Worm (Caenorhabditis elegans) whole organism, L4 larva: Measurements from ENCODE around the gene F54F7.2.

Source experiments
- D1046.2 ChIP-seq: fragments of 200-800 bp; sonication (Bioruptor generic); IDR thresholded peaks from 2 replicates; pipeline ENCODE4 v1.3.6; 2022; ENCODE audit warnings: missing genetic modification characterization, missing compliant biosample characterization
- F10B5.3 ChIP-seq: sonication (generic microtip); optimal IDR thresholded peaks from 2 replicates; lab custom pipeline; 2016; ENCODE audit warnings: mild to moderate bottlenecking, missing genetic modification characterization, missing compliant biosample characterization
- F26F4.8 ChIP-seq: fragments of 200-800 bp; sonication (Bioruptor generic); conservative IDR thresholded peaks from 2 replicates; pipeline ENCODE4 v1.3.6; 2022; ENCODE audit warnings: missing genetic modification characterization, missing compliant biosample characterization
- F49E8.2 ChIP-seq: sonication (generic microtip); optimal IDR thresholded peaks from 2 replicates; lab custom pipeline; 2016; ENCODE audit warnings: missing compliant biosample characterization, mild to moderate bottlenecking, missing genetic modification characterization, borderline replicate concordance
- Y105C5A.15 ChIP-seq: fragments of 200-800 bp; sonication (Bioruptor generic); IDR thresholded peaks from 2 replicates; pipeline ENCODE4 v1.3.6; 2022; ENCODE audit warnings: missing genetic modification characterization, missing compliant biosample characterization
- aha-1 ChIP-seq: fragments of 150-350 bp; peaks from one replicate; lab custom pipeline; 2014; ENCODE audit warnings: missing biosample characterization, missing genetic modification characterization
- ceh-44 ChIP-seq: fragments of 200-800 bp; sonication (Bioruptor generic); IDR thresholded peaks from 2 replicates; pipeline ENCODE4 v1.3.6; 2022; ENCODE audit warnings: missing genetic modification reagents, missing genetic modification characterization, missing compliant biosample characterization
- ceh-62 ChIP-seq: sonication (generic microtip); optimal IDR thresholded peaks from 2 replicates; lab custom pipeline; 2017; ENCODE audit warnings: missing biosample characterization, missing genetic modification characterization
- daf-19 ChIP-seq: fragments of 200-800 bp; sonication (Bioruptor generic); conservative IDR thresholded peaks from 2 replicates; pipeline ENCODE4 v1.3.6; 2022; ENCODE audit warnings: missing genetic modification characterization, missing compliant biosample characterization
- dmd-6 ChIP-seq: fragments of 200-800 bp; sonication (Bioruptor generic); IDR thresholded peaks from 2 replicates; pipeline ENCODE4 v1.3.6; 2022; ENCODE audit warnings: missing genetic modification reagents, missing genetic modification characterization, missing compliant biosample characterization
- dmd-9 ChIP-seq: fragments of 200-800 bp; sonication (Bioruptor generic); IDR thresholded peaks from 2 replicates; pipeline ENCODE4 v1.3.6; 2022; ENCODE audit warnings: missing genetic modification reagents, missing genetic modification characterization, missing compliant biosample characterization
- dve-1 ChIP-seq: sonication (generic microtip); optimal IDR thresholded peaks from 2 replicates; lab custom pipeline; 2017; ENCODE audit warnings: antibody characterized with exemption, mild to moderate bottlenecking, missing genetic modification characterization, missing compliant biosample characterization; ENCODE audit not compliant: insufficient read depth
- gei-8 ChIP-seq: fragments of 200-800 bp; sonication (Bioruptor generic); optimal IDR thresholded peaks from 2 replicates; lab custom pipeline; 2018; ENCODE audit warnings: mild to moderate bottlenecking, missing genetic modification characterization, missing compliant biosample characterization
- hlh-11 ChIP-seq: fragments of 200-800 bp; sonication (Bioruptor generic); optimal IDR thresholded peaks from 2 replicates; lab custom pipeline; 2018; ENCODE audit warnings: mild to moderate bottlenecking, missing genetic modification characterization, missing compliant biosample characterization
- hlh-30 ChIP-seq: sonication (generic microtip); optimal IDR thresholded peaks from 2 replicates; lab custom pipeline; 2017; ENCODE audit warnings: antibody characterized with exemption, mild to moderate bottlenecking, missing genetic modification characterization, missing compliant biosample characterization; ENCODE audit not compliant: insufficient read depth
- hmg-1.1 ChIP-seq: fragments of 200-800 bp; sonication (Bioruptor generic); IDR thresholded peaks from 2 replicates; pipeline ENCODE4 v1.3.6; 2022; ENCODE audit warnings: missing genetic modification reagents, missing genetic modification characterization, missing compliant biosample characterization
- lin-1 ChIP-seq: fragments of 200-800 bp; sonication (Bioruptor generic); IDR thresholded peaks from 2 replicates; pipeline ENCODE4 v1.3.6; 2022; ENCODE audit warnings: missing genetic modification reagents, missing genetic modification characterization, missing compliant biosample characterization
- madf-5 ChIP-seq, 2 experiments: fragments of 200-800 bp; sonication (Bioruptor generic); IDR thresholded peaks; 2 replicates each; pipeline ENCODE4 v1.3.6; 2022; ENCODE audit warnings: missing compliant biosample characterization in 2 of 2, missing genetic modification characterization in 2 of 2
- mxl-2 ChIP-seq: fragments of 200-800 bp; sonication (Bioruptor generic); conservative IDR thresholded peaks from 2 replicates; pipeline ENCODE4 v1.3.6; 2022; ENCODE audit warnings: missing genetic modification reagents, missing genetic modification characterization, missing compliant biosample characterization
- mxl-3 ChIP-seq: fragments of 200-800 bp; sonication (Bioruptor generic); optimal IDR thresholded peaks from 2 replicates; lab custom pipeline; 2018; ENCODE audit warnings: mild to moderate bottlenecking, missing genetic modification characterization, missing compliant biosample characterization
- nhr-102 ChIP-seq: sonication (generic microtip); optimal IDR thresholded peaks from 2 replicates; lab custom pipeline; 2016; ENCODE audit warnings: mild to moderate bottlenecking, missing genetic modification characterization, moderate library complexity, missing compliant biosample characterization
- nhr-237 ChIP-seq: sonication (generic microtip); optimal IDR thresholded peaks from 2 replicates; lab custom pipeline; 2017; ENCODE audit warnings: missing biosample characterization, missing genetic modification characterization
- nhr-28 ChIP-seq: fragments of 150-350 bp; optimal IDR thresholded peaks from 2 replicates; lab custom pipeline; 2014; ENCODE audit warnings: missing biosample characterization, missing genetic modification characterization
- nhr-42 ChIP-seq: fragments of 200-800 bp; sonication (Bioruptor generic); IDR thresholded peaks from 2 replicates; pipeline ENCODE4 v1.3.6; 2022; ENCODE audit warnings: missing genetic modification characterization, missing compliant biosample characterization
- nhr-48 ChIP-seq: sonication (generic microtip); optimal IDR thresholded peaks from 2 replicates; lab custom pipeline; 2016; ENCODE audit warnings: mild to moderate bottlenecking, missing genetic modification characterization, missing compliant biosample characterization
- nhr-76 ChIP-seq: fragments of 150-350 bp; optimal IDR thresholded peaks from 2 replicates; lab custom pipeline; 2014; ENCODE audit warnings: missing biosample characterization, missing genetic modification characterization
- nhr-77 ChIP-seq: fragments of 150-350 bp; optimal IDR thresholded peaks from 2 replicates; lab custom pipeline; 2014; ENCODE audit warnings: missing biosample characterization, missing genetic modification characterization
- php-3 ChIP-seq: fragments of 200-800 bp; sonication (Bioruptor generic); IDR thresholded peaks from 2 replicates; pipeline ENCODE4 v1.3.6; 2022; ENCODE audit warnings: missing genetic modification reagents, missing genetic modification characterization, missing compliant biosample characterization
- pqm-1 ChIP-seq: sonication (generic microtip); optimal IDR thresholded peaks from 2 replicates; lab custom pipeline; 2017; ENCODE audit warnings: missing biosample characterization, missing genetic modification characterization
- sdz-12 ChIP-seq: fragments of 200-800 bp; sonication (Bioruptor generic); optimal IDR thresholded peaks from 2 replicates; lab custom pipeline; 2018; ENCODE audit warnings: mild to moderate bottlenecking, missing genetic modification characterization, missing compliant biosample characterization
- set-16 ChIP-seq: fragments of 200-800 bp; sonication (Bioruptor generic); IDR thresholded peaks from 2 replicates; pipeline ENCODE4 v1.3.6; 2022; ENCODE audit warnings: missing genetic modification reagents, missing genetic modification characterization, missing compliant biosample characterization
- spr-3 ChIP-seq: fragments of 200-800 bp; sonication (Bioruptor generic); optimal IDR thresholded peaks from 2 replicates; lab custom pipeline; 2018; ENCODE audit warnings: mild to moderate bottlenecking, missing genetic modification characterization, missing compliant biosample characterization
- tra-1 ChIP-seq: fragments of 200-800 bp; sonication (Bioruptor generic); IDR thresholded peaks from 2 replicates; pipeline ENCODE4 v1.3.6; 2022; ENCODE audit warnings: missing genetic modification reagents, missing genetic modification characterization, missing compliant biosample characterization
- unc-39 ChIP-seq: sonication (generic microtip); optimal IDR thresholded peaks from 2 replicates; lab custom pipeline; 2017; ENCODE audit warnings: missing biosample characterization, missing genetic modification characterization
- unc-62 ChIP-seq, 3 experiments: fragments of 150-350 bp in 1 of 3; sonication (generic microtip); optimal IDR thresholded peaks in 2 of 3; peaks in 1 of 3; 1 replicate in 1 of 3; 2 replicates in 2 of 3; lab custom pipeline; 2014 to 2017; ENCODE audit warnings: missing biosample characterization in 3 of 3, missing genetic modification characterization in 3 of 3, missing genetic modification reagents in 3 of 3, missing genotype in 1 of 3
- vab-7 ChIP-seq: fragments of 200-800 bp; sonication (Bioruptor generic); IDR thresholded peaks from 2 replicates; pipeline ENCODE4 v1.3.6; 2022; ENCODE audit warnings: missing genetic modification reagents, missing genetic modification characterization, missing compliant biosample characterization
- zfp-2 ChIP-seq: sonication (generic microtip); optimal IDR thresholded peaks from 2 replicates; lab custom pipeline; 2016; ENCODE audit warnings: mild to moderate bottlenecking, missing genetic modification characterization, missing compliant biosample characterization
- zfp-3 ChIP-seq: fragments of 200-800 bp; sonication (Bioruptor generic); conservative IDR thresholded peaks from 2 replicates; pipeline ENCODE4 v1.3.6; 2022; ENCODE audit warnings: missing genetic modification reagents, missing genetic modification characterization, missing compliant biosample characterization
- zip-11 ChIP-seq: fragments of 200-800 bp; sonication (Bioruptor generic); IDR thresholded peaks from 2 replicates; pipeline ENCODE4 v1.3.6; 2022; ENCODE audit warnings: missing genetic modification characterization, missing compliant biosample characterization
- ztf-7 ChIP-seq: fragments of 150-350 bp; optimal IDR thresholded peaks from 2 replicates; lab custom pipeline; 2014; ENCODE audit warnings: missing biosample characterization, missing genetic modification characterization

The F54F7.2 gene

ce11 chrX:11863307-11863706 is 19.8 kb downstream of the F54F7.2 start, which contains the start of gene F54F7.10 (continued):
- TF ChIP-seq nhr-76 (no peak), mxl-2 (GFP tag; lab: Robert Waterston, UW) (no peak)
- TF ChIP-seq, all 104 proteins: peak for 0

DNA sequence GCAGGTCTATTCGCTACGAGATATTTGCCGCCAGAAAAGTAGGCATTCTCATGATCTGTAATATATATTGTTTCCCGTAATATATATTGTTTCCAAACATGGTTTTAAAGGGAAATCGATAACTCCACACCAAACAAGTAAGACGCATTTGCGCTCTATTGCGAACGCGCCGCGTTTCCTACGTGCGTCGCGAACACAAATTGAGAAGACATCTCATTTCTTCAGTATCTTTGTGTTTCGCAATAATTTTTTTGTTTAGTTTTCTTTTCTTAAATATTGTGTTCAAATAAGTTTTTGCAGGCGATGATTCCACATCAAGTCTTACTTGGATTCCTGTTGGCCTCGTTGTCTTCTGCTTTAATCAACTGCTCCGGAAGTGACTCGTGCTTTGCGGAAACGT is 21.6 kb downstream of the F54F7.2 start, which contains the start of gene F54F7.6:
TSS of gene F54F7.6 (plus strand) at position 301 of the 400 bp plus-strand sequence.
- TF ChIP-seq nhr-48 (tag; lab: Kevin White, UChicago): no peak
- no peak for TF ChIP-seq aha-1
- no peak for TF ChIP-seq nhr-237
- TF ChIP-seq set-16 (GFP tag; lab: Robert Waterston, UW): no peak
- no peak for TF ChIP-seq pqm-1 (tag; lab: Kevin White, UChicago)
- TF ChIP-seq unc-62 (GFP tag; optimal IDR thresholded peaks at IDR 0.05 in 1 of 2; lab: Kevin White, UChicago): peak in 1 of 2 experiments; percentile 69
- no peak for TF ChIP-seq unc-62 (tag; optimal IDR thresholded peaks at IDR 0.05; lab: Kevin White, UChicago)
- no peak for TF ChIP-seq nhr-77 (tag; lab: Kevin White, UChicago)

ce11 chrX:11869260-11869659 is 25.8 kb downstream of the F54F7.2 start, which contains the start of gene dot-1.2:
TSS of gene dot-1.2 (minus strand) at chrX:11869360.
- TF ChIP-seq unc-62 (GFP tag; optimal IDR thresholded peaks at IDR 0.05 in 1 of 2; lab: Kevin White, UChicago) (peak in 1 of 2 experiments; percentile 43), unc-62 (tag; optimal IDR thresholded peaks at IDR 0.05; lab: Kevin White, UChicago) (no peak), Y105C5A.15 (GFP tag; lab: Robert Waterston, UW) (no peak)

- TF ChIP-seq tra-1 (GFP tag; lab: Robert Waterston, UW) (peak; percentile 47; the same call in 1 of the 2 replicates), mxl-3 (GFP tag; lab: Kevin White, UChicago) (no peak), ceh-44 (0 out of 2 replicates have a peak, but pooled peaks have one; percentile 27), aha-1 (peak; percentile 13)
Observed at ce11 chrX:11870393-11870792, 26.9 kb downstream of the F54F7.2 start.

DNA sequence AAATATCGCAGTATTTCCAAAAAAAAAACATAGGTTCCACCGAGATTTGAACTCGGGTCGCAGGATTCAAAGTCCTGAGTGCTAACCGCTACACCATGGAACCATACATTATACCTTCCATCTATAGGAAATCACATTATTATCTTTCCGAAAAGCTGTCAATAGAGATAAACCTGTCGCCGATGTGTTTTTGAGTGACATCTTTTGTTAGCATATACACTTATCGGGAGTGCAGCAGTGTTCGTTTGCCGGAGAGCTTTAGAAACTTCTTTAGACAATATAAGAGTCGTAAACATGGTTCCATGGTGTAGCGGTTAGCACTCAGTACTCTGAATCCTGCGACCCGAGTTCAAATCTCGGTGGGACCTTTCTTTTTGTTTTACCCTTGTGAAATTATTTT is 28.7 kb downstream of the F54F7.2 start:
- TF ChIP-seq tra-1 (GFP tag; lab: Robert Waterston, UW): peak; percentile 70
- no peak for TF ChIP-seq ztf-7
- TF ChIP-seq madf-5 (GFP tag; IDR thresholded peaks at IDR 0.05; lab: Robert Waterston, UW): peak in 1 of 2 experiments; percentile 80; a peak in 1 of 4 replicates
- TF ChIP-seq zfp-3 (GFP tag; lab: Robert Waterston, UW): no peak
- TF ChIP-seq mxl-2 (GFP tag; lab: Robert Waterston, UW): no peak
- TF ChIP-seq D1046.2 (GFP tag; lab: Robert Waterston, UW): no peak
- TF ChIP-seq php-3 (GFP tag; lab: Robert Waterston, UW): peak; percentile 49; the same call in 1 of the 2 replicates
- no peak for TF ChIP-seq nhr-237
- no peak for TF ChIP-seq F10B5.3 (tag; lab: Kevin White, UChicago)
- TF ChIP-seq nhr-76: no peak
- TF ChIP-seq vab-7 (GFP tag; lab: Robert Waterston, UW): peak; percentile 71
- TF ChIP-seq daf-19 (GFP tag; lab: Robert Waterston, UW): 0 out of 2 replicates have a peak, but pooled peaks have one; percentile 19
- no peak for TF ChIP-seq ceh-62 (tag; lab: Kevin White, UChicago)
- TF ChIP-seq zfp-2 (tag; lab: Kevin White, UChicago): no peak
- no peak; the same call in 1 of the 2 replicates for TF ChIP-seq zip-11 (GFP tag; lab: Robert Waterston, UW)
- no peak for TF ChIP-seq pqm-1 (tag; lab: Kevin White, UChicago)
- TF ChIP-seq hlh-11 (tag; lab: Kevin White, UChicago): peak; percentile 19
- peak; percentile 56 for TF ChIP-seq dmd-6 (GFP tag; lab: Robert Waterston, UW)
- peak in 1 of 2 experiments; percentile 18 for TF ChIP-seq unc-62 (GFP tag; optimal IDR thresholded peaks at IDR 0.05 in 1 of 2; lab: Kevin White, UChicago)
- TF ChIP-seq unc-62 (tag; optimal IDR thresholded peaks at IDR 0.05; lab: Kevin White, UChicago): no peak
- 0 out of 2 replicates have a peak, but pooled peaks have one; percentile 44 for TF ChIP-seq dmd-9 (GFP tag; lab: Robert Waterston, UW)
- TF ChIP-seq gei-8 (GFP tag; lab: Kevin White, UChicago): no peak
- no peak for TF ChIP-seq sdz-12 (GFP tag; lab: Kevin White, UChicago)
- TF ChIP-seq nhr-42 (GFP tag; lab: Robert Waterston, UW): peak; percentile 84
- no peak for TF ChIP-seq nhr-28
- TF ChIP-seq hlh-30 (tag; lab: Kevin White, UChicago): no peak
- no peak for TF ChIP-seq nhr-102 (tag; lab: Kevin White, UChicago)
- peak; percentile 31 for TF ChIP-seq mxl-3 (GFP tag; lab: Kevin White, UChicago)
- TF ChIP-seq F26F4.8 (GFP tag; lab: Robert Waterston, UW): peak; percentile 38; the same call in 1 of the 2 replicates
- peak; percentile 30; the same call in 1 of the 2 replicates for TF ChIP-seq lin-1 (GFP tag; lab: Robert Waterston, UW)
- TF ChIP-seq unc-39: no peak
- TF ChIP-seq spr-3 (GFP tag; lab: Kevin White, UChicago): peak; percentile 6
- TF ChIP-seq F49E8.2: no peak
- TF ChIP-seq hmg-1.1 (GFP tag; lab: Robert Waterston, UW): peak; percentile 65
- peak; percentile 44 for TF ChIP-seq nhr-48 (tag; lab: Kevin White, UChicago)
- TF ChIP-seq dve-1 (tag; lab: Kevin White, UChicago): no peak
